Worm (Caenorhabditis elegans) whole organism, L4 larva: Measurements from ENCODE around the gene ZK370.4.

ENCODE experiments used
- ces-1 ChIP-seq: fragments of 150-350 bp; sonication (generic microtip); optimal IDR thresholded peaks from 4 replicates; lab custom pipeline; 2014; ENCODE audit warnings: missing biosample characterization, missing genetic modification reagents, missing genetic modification characterization
- dpl-1 ChIP-seq: fragments of 150-350 bp; optimal IDR thresholded peaks from 2 replicates; lab custom pipeline; 2014; ENCODE audit warnings: missing biosample characterization, missing genetic modification reagents, missing genetic modification characterization
- fkh-10 ChIP-seq: fragments of 150-350 bp; optimal IDR thresholded peaks from 2 replicates; lab custom pipeline; 2014; ENCODE audit warnings: missing biosample characterization, missing genetic modification reagents, missing genetic modification characterization
- hlh-30 ChIP-seq: sonication (generic microtip); optimal IDR thresholded peaks from 2 replicates; lab custom pipeline; 2017; ENCODE audit warnings: antibody characterized with exemption, mild to moderate bottlenecking, missing genetic modification characterization, missing compliant biosample characterization; ENCODE audit not compliant: insufficient read depth
- jun-1 ChIP-seq: fragments of 150-350 bp; optimal IDR thresholded peaks from 2 replicates; lab custom pipeline; 2014; ENCODE audit warnings: missing biosample characterization, missing genetic modification reagents, missing genetic modification characterization
- lir-3 ChIP-seq: sonication (generic microtip); optimal IDR thresholded peaks from 2 replicates; lab custom pipeline; 2016; ENCODE audit warnings: mild to moderate bottlenecking, missing genetic modification characterization, missing compliant biosample characterization
- mdl-1 ChIP-seq, 2 experiments: fragments of 150-350 bp in 1 of 2; sonication (generic microtip) in 1 of 2; optimal IDR thresholded peaks; 2 replicates each; lab custom pipeline; 2014 to 2017; ENCODE audit warnings: missing biosample characterization in 2 of 2, missing genetic modification characterization in 2 of 2
- mxl-2 ChIP-seq: fragments of 200-800 bp; sonication (Bioruptor generic); conservative IDR thresholded peaks from 2 replicates; pipeline ENCODE4 v1.3.6; 2022; ENCODE audit warnings: missing genetic modification reagents, missing genetic modification characterization, missing compliant biosample characterization
- nhr-11 ChIP-seq: fragments of 150-350 bp; optimal IDR thresholded peaks from 2 replicates; lab custom pipeline; 2014; ENCODE audit warnings: missing biosample characterization, missing genetic modification characterization
- nhr-25 ChIP-seq: sonication (generic microtip); optimal IDR thresholded peaks from 2 replicates; lab custom pipeline; 2017; ENCODE audit warnings: missing genetic modification characterization, mild to moderate bottlenecking, missing compliant biosample characterization, antibody characterized with exemption, moderate library complexity, borderline replicate concordance; ENCODE audit not compliant: insufficient read depth
- nhr-76 ChIP-seq: fragments of 150-350 bp; optimal IDR thresholded peaks from 2 replicates; lab custom pipeline; 2014; ENCODE audit warnings: missing biosample characterization, missing genetic modification characterization
- php-3 ChIP-seq: fragments of 200-800 bp; sonication (Bioruptor generic); IDR thresholded peaks from 2 replicates; pipeline ENCODE4 v1.3.6; 2022; ENCODE audit warnings: missing genetic modification reagents, missing genetic modification characterization, missing compliant biosample characterization

DNA sequence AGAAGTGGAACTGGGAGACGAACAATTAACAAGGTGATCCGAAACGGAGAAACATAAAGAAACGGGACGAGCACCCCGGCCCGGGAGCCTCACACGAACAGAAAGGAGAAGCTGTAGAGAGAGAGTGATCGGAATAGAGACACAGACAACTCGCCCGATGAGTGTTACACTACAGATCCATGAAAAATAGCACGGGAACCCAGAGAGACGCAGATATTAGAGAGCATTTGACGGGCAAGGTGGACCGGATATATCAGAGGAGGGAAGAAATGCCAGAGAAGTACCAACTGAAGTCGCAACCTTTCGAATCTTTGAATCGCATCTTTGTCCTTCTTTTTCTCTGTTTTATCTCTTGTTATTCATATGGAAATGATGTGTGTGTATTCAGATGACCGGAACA is 46.8 kb downstream of the ZK370.4 start, which contains the start of gene anmt-1:
- TF ChIP-seq mxl-2 (GFP tag; lab: Robert Waterston, UW), result no peak
- no peak for TF ChIP-seq nhr-25 (tag; lab: Kevin White, UChicago)
- no peak for TF ChIP-seq nhr-11 (tag; lab: Kevin White, UChicago)
- no peak for TF ChIP-seq php-3 (GFP tag; lab: Robert Waterston, UW)
- TF ChIP-seq jun-1 (tag; lab: Kevin White, UChicago), result no peak
- TF ChIP-seq dpl-1 (GFP tag; lab: Kevin White, UChicago), result no peak
- no peak for TF ChIP-seq ces-1 (GFP tag; lab: Kevin White, UChicago)
- TF ChIP-seq mdl-1 (tag; optimal IDR thresholded peaks at IDR 0.05; lab: Kevin White, UChicago), result no peak
- TF ChIP-seq hlh-30 (tag; lab: Kevin White, UChicago), result no peak
- no peak for TF ChIP-seq nhr-76 (tag; lab: Kevin White, UChicago)
- no peak for TF ChIP-seq fkh-10 (GFP tag; lab: Kevin White, UChicago)
- no peak for TF ChIP-seq lir-3 (tag; lab: Kevin White, UChicago)
